Fruit fly (Drosophila melanogaster) whole organism, adult: Measurements from ENCODE around the gene Glut4EF.

Source experiments
- CG11617 ChIP-seq: fragments of 200-800 bp; sonication (Bioruptor generic); optimal IDR thresholded peaks from 2 replicates; lab custom pipeline; 2017; ENCODE audit warnings: mild to moderate bottlenecking, missing biosample characterization, missing genetic modification reagents, missing genetic modification characterization
- CG12768 ChIP-seq: fragments of 200-800 bp; sonication (Bioruptor generic); optimal IDR thresholded peaks from 2 replicates; lab custom pipeline; 2017; ENCODE audit warnings: missing biosample characterization, missing genetic modification characterization, mild to moderate bottlenecking, moderate library complexity, missing genetic modification reagents
- CG14711 ChIP-seq: fragments of 200-800 bp; sonication (Bioruptor generic); optimal IDR thresholded peaks from 2 replicates; lab custom pipeline; 2018; ENCODE audit warnings: missing biosample characterization, mild to moderate bottlenecking, missing genetic modification characterization, moderate library complexity
- CG1620 ChIP-seq: fragments of 200-800 bp; sonication (Bioruptor generic); optimal IDR thresholded peaks from 2 replicates; lab custom pipeline; 2016; ENCODE audit warnings: missing biosample characterization, missing genetic modification characterization
- CG33017 ChIP-seq: fragments of 200-800 bp; sonication (Bioruptor generic); optimal IDR thresholded peaks from 2 replicates; lab custom pipeline; 2018; ENCODE audit warnings: missing biosample characterization, mild to moderate bottlenecking, missing genetic modification characterization, moderate library complexity
- CG7045 ChIP-seq: fragments of 200-800 bp; sonication (Bioruptor generic); optimal IDR thresholded peaks from 2 replicates; lab custom pipeline; 2017; ENCODE audit warnings: missing biosample characterization, mild to moderate bottlenecking, missing genetic modification characterization
- CG7101 ChIP-seq: fragments of 200-800 bp; sonication (Bioruptor generic); optimal IDR thresholded peaks from 2 replicates; lab custom pipeline; 2018; ENCODE audit warnings: missing biosample characterization, mild to moderate bottlenecking, missing genetic modification characterization, moderate library complexity
- Clk ChIP-seq: fragments of 200-800 bp; sonication (Bioruptor generic); optimal IDR thresholded peaks from 2 replicates; lab custom pipeline; 2017; ENCODE audit warnings: missing biosample characterization, missing genetic modification characterization
- Crg-1 ChIP-seq: fragments of 200-800 bp; sonication (Bioruptor generic); optimal IDR thresholded peaks from 2 replicates; lab custom pipeline; 2016; ENCODE audit warnings: missing biosample characterization, missing genetic modification characterization
- Hr96 ChIP-seq: fragments of 200-800 bp; sonication (Bioruptor generic); optimal IDR thresholded peaks from 2 replicates; lab custom pipeline; 2016; ENCODE audit warnings: missing biosample characterization, missing genetic modification characterization
- Mnt ChIP-seq: fragments of 200-800 bp; sonication (Bioruptor generic); optimal IDR thresholded peaks from 2 replicates; lab custom pipeline; 2016; ENCODE audit warnings: missing biosample characterization, mild to moderate bottlenecking, missing genetic modification characterization
- bab1 ChIP-seq: fragments of 200-800 bp; sonication (Bioruptor generic); optimal IDR thresholded peaks from 3 replicates; lab custom pipeline; 2019; ENCODE audit warnings: missing biosample characterization, mild to moderate bottlenecking, missing genetic modification characterization, moderate library complexity
- cic ChIP-seq: fragments of 200-800 bp; sonication (Bioruptor generic); optimal IDR thresholded peaks from 2 replicates; lab custom pipeline; 2017; ENCODE audit warnings: missing biosample characterization, mild to moderate bottlenecking, missing genetic modification characterization, moderate library complexity
- cnc ChIP-seq, 2 experiments: fragments of >200 bp; optimal IDR thresholded peaks; 2 replicates each; lab custom pipeline; 2017
- kay ChIP-seq: fragments of 200-800 bp; sonication (Bioruptor generic); peaks from one replicate; lab custom pipeline; 2016; ENCODE audit warnings: missing biosample characterization, missing genetic modification characterization, borderline replicate concordance
- ovo ChIP-seq: fragments of 200-800 bp; sonication (Bioruptor generic); optimal IDR thresholded peaks from 2 replicates; lab custom pipeline; 2016; ENCODE audit warnings: missing biosample characterization, missing genetic modification characterization
- pad ChIP-seq: fragments of 200-800 bp; sonication (Bioruptor generic); optimal IDR thresholded peaks from 3 replicates; lab custom pipeline; 2017; ENCODE audit warnings: missing biosample characterization, missing genetic modification characterization, mild to moderate bottlenecking, moderate library complexity, missing genetic modification reagents
- tj ChIP-seq: fragments of 200-800 bp; sonication (Bioruptor generic); optimal IDR thresholded peaks from 3 replicates; lab custom pipeline; 2017; ENCODE audit warnings: missing biosample characterization, mild to moderate bottlenecking, missing genetic modification characterization, moderate library complexity
- toe ChIP-seq: fragments of 200-800 bp; sonication (Bioruptor generic); optimal IDR thresholded peaks from 2 replicates; lab custom pipeline; 2016; ENCODE audit warnings: missing biosample characterization, missing genetic modification characterization

Glut4EF gene

dm6 chr3R:9874118-9874808 lies at the start of gene Glut4EF, which contains the start of gene CG46467:
Gene Glut4EF (plus strand): TSS chr3R:9874681.
Gene CG46467 (plus strand): TSS chr3R:9874681.
- peak; percentile 58 for TF ChIP-seq ovo (GFP tag; lab: Kevin White, UChicago)
- TF ChIP-seq cic (GFP tag; lab: Kevin White, UChicago), result no peak
- TF ChIP-seq CG1620, result no peak
- peak; percentile 37 for TF ChIP-seq CG12768 (GFP tag; lab: Kevin White, UChicago)
- TF ChIP-seq CG33017 (tag; lab: Kevin White, UChicago), result peak; percentile 21
- TF ChIP-seq CG7101, result no peak
- peak; percentile 14 for TF ChIP-seq CG7045 (GFP tag; lab: Kevin White, UChicago)
- no peak for TF ChIP-seq kay (GFP tag; lab: Kevin White, UChicago)
- TF ChIP-seq Mnt, result peak; percentile 36
- TF ChIP-seq cnc (optimal IDR thresholded peaks at IDR 0.05; lab: Kevin White, UChicago), result no peak
- no peak for TF ChIP-seq Clk
- TF ChIP-seq CG11617, result no peak

dm6 chr3R:9851653-9852052 lies 22.8 kb upstream of the Glut4EF start:
- TF ChIP-seq ovo (GFP tag; lab: Kevin White, UChicago) (no peak), CG1620 (no peak)

dm6 chr3R:9857785-9858184 lies 16.7 kb upstream of the Glut4EF start:
- TF ChIP-seq CG11617 (no peak), CG7045 (GFP tag; lab: Kevin White, UChicago) (peak; percentile 16), CG12768 (GFP tag; lab: Kevin White, UChicago) (no peak), toe (GFP tag; lab: Kevin White, UChicago) (no peak), tj (no peak), ovo (GFP tag; lab: Kevin White, UChicago) (no peak), cnc (optimal IDR thresholded peaks at IDR 0.05; lab: Kevin White, UChicago) (no peak)

DNA sequence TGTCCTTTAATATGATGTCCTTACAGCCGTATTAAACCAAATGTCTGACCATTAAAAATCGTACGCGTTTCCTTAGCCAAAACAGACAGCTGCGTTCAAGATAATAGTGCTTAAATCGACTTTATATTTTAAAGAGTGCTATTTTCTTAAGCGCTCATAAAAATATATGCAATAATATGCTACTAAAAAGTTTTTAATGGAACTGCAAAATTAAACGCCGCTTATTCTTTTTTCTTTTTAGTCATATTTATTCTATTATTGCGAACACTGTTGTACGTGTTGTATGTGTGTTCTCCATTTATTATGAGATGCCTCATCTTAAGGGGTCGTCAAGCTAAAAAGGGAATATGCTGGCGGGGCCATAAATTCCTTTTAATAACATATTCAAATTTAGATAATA lies 13.9 kb upstream of the Glut4EF start:
- no peak for TF ChIP-seq ovo (GFP tag; lab: Kevin White, UChicago)
- TF ChIP-seq kay (GFP tag; lab: Kevin White, UChicago), result no peak
- no peak for TF ChIP-seq Mnt
- TF ChIP-seq pad, result no peak
- TF ChIP-seq toe (GFP tag; lab: Kevin White, UChicago), result no peak
- TF ChIP-seq cic (GFP tag; lab: Kevin White, UChicago), result no peak
- no peak for TF ChIP-seq Crg-1
- TF ChIP-seq tj, result no peak
- no peak for TF ChIP-seq CG1620
- TF ChIP-seq bab1 (GFP tag; lab: Kevin White, UChicago), result no peak
- no peak for TF ChIP-seq CG11617
- no peak for TF ChIP-seq CG33017 (tag; lab: Kevin White, UChicago)
- TF ChIP-seq CG7101, result no peak
- TF ChIP-seq CG14711 (tag; lab: Kevin White, UChicago), result no peak

- TF ChIP-seq CG7101 (no peak), CG12768 (GFP tag; lab: Kevin White, UChicago) (no peak), ovo (GFP tag; lab: Kevin White, UChicago) (no peak), toe (GFP tag; lab: Kevin White, UChicago) (no peak), CG7045 (GFP tag; lab: Kevin White, UChicago) (no peak), CG33017 (tag; lab: Kevin White, UChicago) (no peak), Hr96 (GFP tag; lab: Kevin White, UChicago) (no peak), bab1 (GFP tag; lab: Kevin White, UChicago) (no peak), Crg-1 (no peak), cic (GFP tag; lab: Kevin White, UChicago) (no peak)
These were observed 8.6 kb upstream of the Glut4EF start for dm6 chr3R:9865854-9866396.

- TF ChIP-seq CG11617 (no peak), cic (GFP tag; lab: Kevin White, UChicago) (no peak), CG7045 (GFP tag; lab: Kevin White, UChicago) (no peak), toe (GFP tag; lab: Kevin White, UChicago) (no peak), kay (GFP tag; lab: Kevin White, UChicago) (no peak), CG33017 (tag; lab: Kevin White, UChicago) (no peak), bab1 (GFP tag; lab: Kevin White, UChicago) (no peak)
These were observed 6.5 kb upstream of the Glut4EF start, which contains the start of gene Teh1 for dm6 chr3R:9867911-9868537. Gene Teh1 (minus strand): TSS chr3R:9868120.
